Fruit fly (Drosophila melanogaster) whole organism, embryonic: ENCODE results near the gene Bhmt.

Source experiments
- Ada2b ChIP-seq: fragments of 200-800 bp; sonication (Bioruptor generic); IDR thresholded peaks from 2 replicates; pipeline ENCODE4 v1.3.6; 2022; ENCODE audit warnings: missing biosample characterization, missing genetic modification characterization
- Antp ChIP-seq: fragments of 200-800 bp; sonication (Bioruptor generic); optimal IDR thresholded peaks from 3 replicates; lab custom pipeline; 2016; ENCODE audit warnings: missing biosample characterization, missing genetic modification characterization
- B-H1 ChIP-seq: fragments of 200-800 bp; sonication (Bioruptor generic); IDR thresholded peaks from 3 replicates; pipeline ENCODE4 v1.3.6; 2022; ENCODE audit warnings: missing biosample characterization, missing genetic modification characterization
- CG1024 ChIP-seq: fragments of 200-800 bp; sonication (Bioruptor generic); IDR thresholded peaks from 2 replicates; pipeline ENCODE4 v1.3.6; 2022; ENCODE audit warnings: missing biosample characterization, missing genetic modification characterization
- CG10267 ChIP-seq: fragments of 200-800 bp; sonication (Bioruptor generic); optimal IDR thresholded peaks from 2 replicates; lab custom pipeline; 2018; ENCODE audit warnings: missing biosample characterization, mild to moderate bottlenecking, missing genetic modification characterization, moderate library complexity
- CG11093 ChIP-seq: fragments of 200-800 bp; sonication (Bioruptor generic); IDR thresholded peaks from 3 replicates; pipeline ENCODE4 v1.3.6; 2022; ENCODE audit warnings: missing biosample characterization, missing genetic modification characterization
- CG11696 ChIP-seq: fragments of 200-800 bp; sonication (Bioruptor generic); IDR thresholded peaks from 2 replicates; pipeline ENCODE4 v1.3.6; 2022; ENCODE audit warnings: missing biosample characterization, missing genetic modification characterization
- CG12744 ChIP-seq: fragments of 200-800 bp; sonication (Bioruptor generic); optimal IDR thresholded peaks from 2 replicates; lab custom pipeline; 2016; ENCODE audit warnings: missing biosample characterization, missing genetic modification characterization
- CG12942 ChIP-seq: fragments of 200-800 bp; sonication (Bioruptor generic); optimal IDR thresholded peaks from 3 replicates; lab custom pipeline; 2016; ENCODE audit warnings: missing biosample characterization, missing genetic modification characterization
- CG14014 ChIP-seq: fragments of 200-800 bp; sonication (Bioruptor generic); IDR thresholded peaks from 2 replicates; pipeline ENCODE4 v1.3.6; 2022; ENCODE audit warnings: missing biosample characterization, missing genetic modification characterization
- CG14965 ChIP-seq: fragments of 200-800 bp; sonication (Bioruptor generic); optimal IDR thresholded peaks from 2 replicates; lab custom pipeline; 2016; ENCODE audit warnings: missing biosample characterization, missing genetic modification characterization, borderline replicate concordance
- CG15601 ChIP-seq: fragments of 200-800 bp; sonication (Bioruptor generic); optimal IDR thresholded peaks from 3 replicates; lab custom pipeline; 2019; ENCODE audit warnings: missing biosample characterization, mild to moderate bottlenecking, missing genetic modification characterization, moderate library complexity
- CG1603 ChIP-seq: fragments of 200-800 bp; sonication (Bioruptor generic); optimal IDR thresholded peaks from 2 replicates; lab custom pipeline; 2019; ENCODE audit warnings: missing biosample characterization, mild to moderate bottlenecking, missing genetic modification characterization, moderate library complexity
- CG2889 ChIP-seq: fragments of 200-800 bp; sonication (Bioruptor generic); IDR thresholded peaks from 3 replicates; pipeline ENCODE4 v1.3.6; 2022; ENCODE audit warnings: missing biosample characterization, missing genetic modification characterization
- CG32772 ChIP-seq: fragments of 200-800 bp; sonication (Bioruptor generic); IDR thresholded peaks from 2 replicates; pipeline ENCODE4 v1.3.6; 2022; ENCODE audit warnings: missing biosample characterization, missing genetic modification characterization
- CG6689 ChIP-seq: fragments of 200-800 bp; sonication (Bioruptor generic); IDR thresholded peaks from 2 replicates; pipeline ENCODE4 v1.3.6; 2022; ENCODE audit warnings: missing biosample characterization, missing genetic modification characterization
- CG6765 ChIP-seq: fragments of 200-800 bp; sonication (Bioruptor generic); optimal IDR thresholded peaks from 3 replicates; lab custom pipeline; 2017; ENCODE audit warnings: missing biosample characterization, mild to moderate bottlenecking, missing genetic modification characterization
- CG7271 ChIP-seq: fragments of 200-800 bp; sonication (Bioruptor generic); optimal IDR thresholded peaks from 2 replicates; lab custom pipeline; 2018; ENCODE audit warnings: missing biosample characterization, mild to moderate bottlenecking, missing genetic modification characterization, moderate library complexity
- CG8924 ChIP-seq: fragments of 200-800 bp; optimal IDR thresholded peaks from 3 replicates; lab custom pipeline; 2019; ENCODE audit warnings: missing biosample characterization, mild to moderate bottlenecking, missing genetic modification characterization, moderate library complexity
- CTCF ChIP-seq: fragments of 200-800 bp; sonication (Bioruptor generic); optimal IDR thresholded peaks from 2 replicates; lab custom pipeline; 2017; ENCODE audit warnings: missing biosample characterization, mild to moderate bottlenecking, missing genetic modification characterization, moderate library complexity
- CoRest ChIP-seq: fragments of 200-800 bp; sonication (Bioruptor generic); optimal IDR thresholded peaks from 3 replicates; lab custom pipeline; 2018; ENCODE audit warnings: missing biosample characterization, mild to moderate bottlenecking, missing genetic modification characterization, moderate library complexity
- Dfd ChIP-seq, 2 experiments: fragments of >200 bp; optimal IDR thresholded peaks; 2 replicates each; lab custom pipeline; 2017; ENCODE audit warnings: missing biosample characterization in 2 of 2, missing genetic modification characterization in 2 of 2
- Drgx ChIP-seq: fragments of 200-800 bp; sonication (Bioruptor generic); IDR thresholded peaks from 2 replicates; pipeline ENCODE4 v1.3.6; 2022; ENCODE audit warnings: missing biosample characterization, missing genetic modification characterization
- Hmr ChIP-seq: fragments of 200-800 bp; sonication (Bioruptor generic); optimal IDR thresholded peaks from 3 replicates; lab custom pipeline; 2017; ENCODE audit warnings: mild to moderate bottlenecking, missing biosample characterization, missing genetic modification reagents, missing genetic modification characterization
- Hr51 ChIP-seq, 2 experiments: fragments of 200-800 bp; sonication (Bioruptor generic); optimal IDR thresholded peaks; 2 replicates in 1 of 2; 3 replicates in 1 of 2; lab custom pipeline; 2016 to 2018; ENCODE audit warnings: missing biosample characterization in 2 of 2, missing genetic modification characterization in 2 of 2, mild to moderate bottlenecking in 1 of 2, moderate library complexity in 1 of 2
- Max ChIP-seq: fragments of 200-800 bp; sonication (Bioruptor generic); optimal IDR thresholded peaks from 2 replicates; lab custom pipeline; 2016; ENCODE audit warnings: missing biosample characterization, mild to moderate bottlenecking, missing genetic modification characterization
- NFAT ChIP-seq: fragments of 200-800 bp; sonication (Bioruptor generic); IDR thresholded peaks from 2 replicates; pipeline ENCODE4 v1.3.6; 2022; ENCODE audit warnings: missing biosample characterization, missing genetic modification characterization
- Nf-YA ChIP-seq: fragments of 200-800 bp; sonication (Bioruptor generic); IDR thresholded peaks from 2 replicates; pipeline ENCODE4 v1.3.6; 2022; ENCODE audit warnings: missing biosample characterization, missing genetic modification characterization
- Oli ChIP-seq: fragments of 200-800 bp; sonication (Bioruptor generic); optimal IDR thresholded peaks from 2 replicates; lab custom pipeline; 2018; ENCODE audit warnings: missing biosample characterization, mild to moderate bottlenecking, missing genetic modification characterization, moderate library complexity
- Opbp ChIP-seq: fragments of 200-800 bp; sonication (Bioruptor generic); IDR thresholded peaks from 3 replicates; pipeline ENCODE4 v1.3.6; 2022; ENCODE audit warnings: missing biosample characterization, missing genetic modification characterization; ENCODE audit not compliant: partially characterized antibody
- Poxn ChIP-seq: fragments of 200-800 bp; sonication (Bioruptor generic); IDR thresholded peaks from 2 replicates; pipeline ENCODE4 v1.3.6; 2022; ENCODE audit warnings: missing biosample characterization, missing genetic modification characterization
- Side ChIP-seq: fragments of 200-800 bp; sonication (Bioruptor generic); optimal IDR thresholded peaks from 2 replicates; lab custom pipeline; 2016; ENCODE audit warnings: missing biosample characterization, missing genetic modification characterization
- ac ChIP-seq: fragments of 200-800 bp; sonication (Bioruptor generic); optimal IDR thresholded peaks from 3 replicates; lab custom pipeline; 2017; ENCODE audit warnings: missing biosample characterization, mild to moderate bottlenecking, missing genetic modification characterization
- az2 ChIP-seq: fragments of 200-800 bp; sonication (Bioruptor generic); optimal IDR thresholded peaks from 3 replicates; lab custom pipeline; 2016; ENCODE audit warnings: missing biosample characterization, missing genetic modification characterization
- bigmax ChIP-seq: fragments of 200-800 bp; sonication (Bioruptor generic); optimal IDR thresholded peaks from 2 replicates; lab custom pipeline; 2018; ENCODE audit warnings: missing biosample characterization, mild to moderate bottlenecking, missing genetic modification characterization
- chinmo ChIP-seq: fragments of 200-800 bp; sonication (Bioruptor generic); IDR thresholded peaks from 4 replicates; pipeline ENCODE4 v1.3.6; 2022; ENCODE audit warnings: missing biosample characterization, missing genetic modification characterization; ENCODE audit not compliant: partially characterized antibody
- hbn ChIP-seq: fragments of 200-800 bp; sonication (Bioruptor generic); IDR thresholded peaks from 2 replicates; pipeline ENCODE4 v1.3.6; 2022; ENCODE audit warnings: missing biosample characterization, missing genetic modification characterization; ENCODE audit not compliant: partially characterized antibody
- her ChIP-seq: fragments of 200-800 bp; sonication (Bioruptor generic); optimal IDR thresholded peaks from 2 replicates; lab custom pipeline; 2016; ENCODE audit warnings: missing biosample characterization, missing genetic modification characterization
- insv ChIP-seq, 2 experiments: fragments of 200-800 bp; sonication (Bioruptor generic); optimal IDR thresholded peaks; 3 replicates each; lab custom pipeline; 2016 to 2018; ENCODE audit warnings: missing biosample characterization in 2 of 2, missing genetic modification characterization in 2 of 2
- ken ChIP-seq: fragments of 200-800 bp; sonication (Bioruptor generic); IDR thresholded peaks from 3 replicates; pipeline ENCODE4 v1.3.6; 2022; ENCODE audit warnings: missing biosample characterization, missing genetic modification characterization
- lmd ChIP-seq: fragments of 200-800 bp; sonication (Bioruptor generic); IDR thresholded peaks from 2 replicates; pipeline ENCODE4 v1.3.6; 2022; ENCODE audit warnings: missing biosample characterization, missing genetic modification characterization
- nom ChIP-seq: fragments of 200-800 bp; sonication (Bioruptor generic); optimal IDR thresholded peaks from 2 replicates; lab custom pipeline; 2017; ENCODE audit warnings: missing biosample characterization, missing genetic modification characterization, mild to moderate bottlenecking, moderate library complexity, missing genetic modification reagents
- peb ChIP-seq: fragments of 200-800 bp; sonication (Bioruptor generic); IDR thresholded peaks from 2 replicates; pipeline ENCODE4 v1.3.6; 2022; ENCODE audit warnings: missing biosample characterization, missing genetic modification characterization
- pho ChIP-seq: fragments of 200-800 bp; sonication (Bioruptor generic); optimal IDR thresholded peaks from 2 replicates; lab custom pipeline; 2016; ENCODE audit warnings: missing biosample characterization, missing genetic modification characterization
- prd ChIP-seq, 3 experiments: fragments of >200 bp in 2 of 3; fragments of 200-800 bp in 1 of 3; sonication (Bioruptor generic) in 1 of 3; optimal IDR thresholded peaks in 2 of 3; IDR thresholded peaks in 1 of 3; 2 replicates in 2 of 3; 3 replicates in 1 of 3; pipeline versions ENCODE4 v1.3.6 to Lab custom; 2017 to 2022; ENCODE audit warnings: missing biosample characterization in 1 of 3, missing genetic modification characterization in 1 of 3
- sc ChIP-seq, 3 experiments: fragments of >200 bp in 2 of 3; fragments of 200-800 bp in 1 of 3; sonication (Bioruptor generic) in 1 of 3; optimal IDR thresholded peaks; 2 replicates in 2 of 3; 3 replicates in 1 of 3; lab custom pipeline; 2017; ENCODE audit warnings: mild to moderate bottlenecking in 1 of 3, missing biosample characterization in 1 of 3, missing genetic modification characterization in 1 of 3, missing genetic modification reagents in 1 of 3
- sr ChIP-seq: fragments of 200-800 bp; sonication (Bioruptor generic); IDR thresholded peaks from 3 replicates; pipeline ENCODE4 v1.3.6; 2022; ENCODE audit warnings: missing biosample characterization, missing genetic modification characterization
- tll ChIP-seq, 2 experiments: fragments of 200-800 bp in 1 of 2; fragments of >200 bp in 1 of 2; sonication (Bioruptor generic) in 1 of 2; optimal IDR thresholded peaks; 2 replicates each; lab custom pipeline; 2017 to 2019; ENCODE audit warnings: missing biosample characterization in 2 of 2, missing genetic modification characterization in 2 of 2, mild to moderate bottlenecking in 1 of 2, moderate library complexity in 1 of 2

Gene Bhmt

dm6 chr2L:18946636-18947514 is 10.2 kb downstream of the Bhmt start (continued):
- peak; percentile 38 for TF ChIP-seq CG15601 (tag; lab: Kevin White, UChicago)
- no peak for TF ChIP-seq sr (GFP tag; lab: Robert Waterston, UW)
- TF ChIP-seq her (GFP tag; lab: Kevin White, UChicago) = no peak
- TF ChIP-seq tll (GFP tag; optimal IDR thresholded peaks at IDR 0.05; lab: Kevin White, UChicago) = no peak
- TF ChIP-seq CG8924 (tag; lab: Kevin White, UChicago) = peak; percentile 49
- peak; percentile 48 for TF ChIP-seq CG10267 (tag; lab: Kevin White, UChicago)
- no peak for TF ChIP-seq Hr51 (GFP tag; optimal IDR thresholded peaks at IDR 0.05; lab: Kevin White, UChicago)
- TF ChIP-seq CG6689 (GFP tag; lab: Robert Waterston, UW) = no peak; the same call in 1 of the 2 replicates
- no peak for TF ChIP-seq CG6765 (GFP tag; lab: Kevin White, UChicago)
- no peak for TF ChIP-seq insv (GFP tag; optimal IDR thresholded peaks at IDR 0.05; lab: Kevin White, UChicago)
- TF ChIP-seq CG2889 = no peak
- TF ChIP-seq CG12744 = no peak
- no peak for TF ChIP-seq prd (optimal IDR thresholded peaks at IDR 0.05; lab: Kevin White, UChicago)
- TF ChIP-seq prd (GFP tag; IDR thresholded peaks at IDR 0.05; lab: Robert Waterston, UW) = no peak
- no peak for TF ChIP-seq B-H1 (GFP tag; lab: Robert Waterston, UW)
- TF ChIP-seq sc (optimal IDR thresholded peaks at IDR 0.05; lab: Kevin White, UChicago) = no peak
- peak; percentile 46 for TF ChIP-seq sc (GFP tag; optimal IDR thresholded peaks at IDR 0.05; lab: Kevin White, UChicago)
- no peak for TF ChIP-seq az2 (GFP tag; lab: Kevin White, UChicago)
- no peak for TF ChIP-seq CTCF (GFP tag; lab: Kevin White, UChicago)
- 0 out of 3 replicates have a peak, but pooled peaks have one; percentile 33 for TF ChIP-seq ken (GFP tag; lab: Robert Waterston, UW)
- TF ChIP-seq lmd (GFP tag; lab: Robert Waterston, UW) = no peak
- TF ChIP-seq CG12942 (GFP tag; lab: Kevin White, UChicago) = no peak
- no peak for TF ChIP-seq chinmo
- no peak for TF ChIP-seq Antp (GFP tag; lab: Kevin White, UChicago)
- TF ChIP-seq Side = no peak
- peak; percentile 29 for TF ChIP-seq Oli (tag; lab: Kevin White, UChicago)
- no peak for TF ChIP-seq CG32772 (GFP tag; lab: Robert Waterston, UW)
- no peak for TF ChIP-seq ac (GFP tag; lab: Kevin White, UChicago)
- TF ChIP-seq Nf-YA (GFP tag; lab: Robert Waterston, UW) = no peak
- TF ChIP-seq Dfd (GFP tag; optimal IDR thresholded peaks at IDR 0.05; lab: Kevin White, UChicago) = no peak
- TF ChIP-seq hbn (GFP tag; lab: Robert Waterston, UW) = no peak
- no peak for TF ChIP-seq NFAT
- no peak for TF ChIP-seq pho (GFP tag; lab: Kevin White, UChicago)
- no peak for TF ChIP-seq CG11696
- no peak for TF ChIP-seq CG11093 (GFP tag; lab: Robert Waterston, UW)
- TF ChIP-seq peb = no peak
- TF ChIP-seq Ada2b (GFP tag; lab: Robert Waterston, UW) = no peak
- no peak for TF ChIP-seq CG14965 (GFP tag; lab: Kevin White, UChicago)
- TF ChIP-seq Hmr (GFP tag; lab: Kevin White, UChicago) = no peak
- no peak for TF ChIP-seq CG1603
- TF ChIP-seq Opbp = no peak
- TF ChIP-seq Poxn (GFP tag; lab: Robert Waterston, UW) = no peak
- TF ChIP-seq CG1024 (GFP tag; lab: Robert Waterston, UW) = no peak
- TF ChIP-seq Max = no peak
- TF ChIP-seq Drgx (GFP tag; lab: Robert Waterston, UW) = no peak; the same call in 1 of the 2 replicates
- TF ChIP-seq CG7271 = no peak
- TF ChIP-seq bigmax = no peak
- peak; percentile 78 for TF ChIP-seq nom
- 0 out of 2 replicates have a peak, but pooled peaks have one; percentile 29 for TF ChIP-seq CG14014 (GFP tag; lab: Robert Waterston, UW)
- TF ChIP-seq CoRest = no peak
